Fruit fly (Drosophila melanogaster) whole organism, embryonic: Measurements from ENCODE around the gene how.

Source experiments
- Blimp-1 ChIP-seq: fragments of 200-800 bp; sonication (Bioruptor generic); optimal IDR thresholded peaks from 3 replicates; lab custom pipeline; 2018; ENCODE audit warnings: missing biosample characterization, missing genetic modification characterization, mild to moderate bottlenecking, moderate library complexity, missing genetic modification reagents
- CG11560 ChIP-seq: fragments of 200-800 bp; sonication (Bioruptor generic); IDR thresholded peaks from 3 replicates; pipeline ENCODE4 v1.3.6; 2022; ENCODE audit warnings: missing biosample characterization, missing genetic modification characterization
- CG11696 ChIP-seq: fragments of 200-800 bp; sonication (Bioruptor generic); IDR thresholded peaks from 2 replicates; pipeline ENCODE4 v1.3.6; 2022; ENCODE audit warnings: missing biosample characterization, missing genetic modification characterization
- CG11723 ChIP-seq: fragments of 200-800 bp; sonication (Bioruptor generic); optimal IDR thresholded peaks from 2 replicates; lab custom pipeline; 2017; ENCODE audit warnings: missing biosample characterization, mild to moderate bottlenecking, missing genetic modification characterization
- CG14441 ChIP-seq: fragments of 200-800 bp; sonication (Bioruptor generic); IDR thresholded peaks from 2 replicates; pipeline ENCODE4 v1.3.6; 2022; ENCODE audit warnings: missing biosample characterization, missing genetic modification characterization
- CG15269 ChIP-seq: fragments of 200-800 bp; sonication (Bioruptor generic); optimal IDR thresholded peaks from 2 replicates; lab custom pipeline; 2018; ENCODE audit warnings: missing biosample characterization, mild to moderate bottlenecking, missing genetic modification characterization, moderate library complexity
- CG15601 ChIP-seq: fragments of 200-800 bp; sonication (Bioruptor generic); optimal IDR thresholded peaks from 3 replicates; lab custom pipeline; 2019; ENCODE audit warnings: missing biosample characterization, mild to moderate bottlenecking, missing genetic modification characterization, moderate library complexity
- CG1603 ChIP-seq: fragments of 200-800 bp; sonication (Bioruptor generic); optimal IDR thresholded peaks from 2 replicates; lab custom pipeline; 2019; ENCODE audit warnings: missing biosample characterization, mild to moderate bottlenecking, missing genetic modification characterization, moderate library complexity
- CG16813 ChIP-seq: fragments of 200-800 bp; sonication (Bioruptor generic); IDR thresholded peaks from 3 replicates; pipeline ENCODE4 v1.3.6; 2022; ENCODE audit warnings: missing biosample characterization, missing genetic modification characterization; ENCODE audit not compliant: partially characterized antibody
- CG17361 ChIP-seq: fragments of 200-800 bp; sonication (Bioruptor generic); IDR thresholded peaks from 3 replicates; pipeline ENCODE4 v1.3.6; 2022; ENCODE audit warnings: missing biosample characterization, missing genetic modification characterization
- CG17568 ChIP-seq: fragments of 200-800 bp; sonication (Bioruptor generic); optimal IDR thresholded peaks from 2 replicates; lab custom pipeline; 2018; ENCODE audit warnings: missing biosample characterization, mild to moderate bottlenecking, missing genetic modification characterization, moderate library complexity
- CG17612 ChIP-seq: fragments of 200-800 bp; sonication (Bioruptor generic); IDR thresholded peaks from 2 replicates; pipeline ENCODE4 v1.3.6; 2022; ENCODE audit warnings: missing biosample characterization, missing genetic modification characterization
- CG2120 ChIP-seq: fragments of 200-800 bp; sonication (Bioruptor generic); optimal IDR thresholded peaks from 3 replicates; lab custom pipeline; 2016; ENCODE audit warnings: missing biosample characterization, missing genetic modification characterization
- CG30431 ChIP-seq: fragments of 200-800 bp; sonication (Bioruptor generic); optimal IDR thresholded peaks from 2 replicates; lab custom pipeline; 2017; ENCODE audit warnings: missing biosample characterization, missing genetic modification characterization
- CG3995 ChIP-seq: fragments of 200-800 bp; sonication (Bioruptor generic); optimal IDR thresholded peaks from 3 replicates; lab custom pipeline; 2016; ENCODE audit warnings: missing biosample characterization, missing genetic modification characterization
- CG42726 ChIP-seq: fragments of 200-800 bp; sonication (Bioruptor generic); IDR thresholded peaks from 2 replicates; pipeline ENCODE4 v1.3.6; 2022; ENCODE audit warnings: missing biosample characterization, missing genetic modification characterization; ENCODE audit not compliant: partially characterized antibody
- CG6254 ChIP-seq: fragments of 200-800 bp; sonication (Bioruptor generic); optimal IDR thresholded peaks from 3 replicates; lab custom pipeline; 2017; ENCODE audit warnings: mild to moderate bottlenecking, missing biosample characterization, missing genetic modification reagents, missing genetic modification characterization
- CG8478 ChIP-seq: fragments of >200 bp; optimal IDR thresholded peaks from 2 replicates; lab custom pipeline; 2018
- CG8924 ChIP-seq: fragments of 200-800 bp; optimal IDR thresholded peaks from 3 replicates; lab custom pipeline; 2019; ENCODE audit warnings: missing biosample characterization, mild to moderate bottlenecking, missing genetic modification characterization, moderate library complexity
- CG9817 ChIP-seq: fragments of 200-800 bp; sonication (Bioruptor generic); optimal IDR thresholded peaks from 2 replicates; lab custom pipeline; 2018; ENCODE audit warnings: missing biosample characterization, mild to moderate bottlenecking, missing genetic modification characterization, moderate library complexity
- Eip74EF ChIP-seq, 2 experiments: fragments of 200-800 bp in 1 of 2; fragments of >200 bp in 1 of 2; sonication (Bioruptor generic) in 1 of 2; optimal IDR thresholded peaks; 2 replicates each; lab custom pipeline; 2017 to 2019; ENCODE audit warnings: missing biosample characterization in 2 of 2, missing genetic modification characterization in 2 of 2, mild to moderate bottlenecking in 1 of 2, moderate library complexity in 1 of 2
- Hr39 ChIP-seq: fragments of >200 bp; optimal IDR thresholded peaks from 2 replicates; lab custom pipeline; 2017
- Meics ChIP-seq: fragments of 200-800 bp; sonication (Bioruptor generic); optimal IDR thresholded peaks from 2 replicates; lab custom pipeline; 2017; ENCODE audit warnings: missing biosample characterization, mild to moderate bottlenecking, missing genetic modification characterization
- NK7.1 ChIP-seq: fragments of 200-800 bp; sonication (Bioruptor generic); optimal IDR thresholded peaks from 3 replicates; lab custom pipeline; 2016; ENCODE audit warnings: missing biosample characterization, missing genetic modification characterization
- Optix ChIP-seq: fragments of 200-800 bp; sonication (Bioruptor generic); IDR thresholded peaks from 3 replicates; pipeline ENCODE4 v1.3.6; 2022; ENCODE audit warnings: missing biosample characterization, missing genetic modification characterization
- Ssrp ChIP-seq: fragments of 200-800 bp; sonication (Bioruptor generic); optimal IDR thresholded peaks from 2 replicates; lab custom pipeline; 2018; ENCODE audit warnings: missing biosample characterization, mild to moderate bottlenecking, missing genetic modification characterization, moderate library complexity
- Xrp1 ChIP-seq: fragments of 200-800 bp; sonication (Bioruptor generic); IDR thresholded peaks from 2 replicates; pipeline ENCODE4 v1.3.6; 2022; ENCODE audit warnings: missing biosample characterization, missing genetic modification characterization
- abd-A ChIP-seq: fragments of 200-800 bp; sonication (Bioruptor generic); optimal IDR thresholded peaks from 3 replicates; lab custom pipeline; 2019; ENCODE audit warnings: missing biosample characterization, mild to moderate bottlenecking, missing genetic modification characterization, moderate library complexity
- cato ChIP-seq: fragments of 200-800 bp; sonication (Bioruptor generic); optimal IDR thresholded peaks from 2 replicates; lab custom pipeline; 2016; ENCODE audit warnings: missing biosample characterization, missing genetic modification characterization, borderline replicate concordance
- cg ChIP-seq: fragments of 200-800 bp; sonication (Bioruptor generic); optimal IDR thresholded peaks from 3 replicates; lab custom pipeline; 2019; ENCODE audit warnings: missing biosample characterization, mild to moderate bottlenecking, missing genetic modification characterization, moderate library complexity
- chif ChIP-seq, 2 experiments: fragments of 200-800 bp; sonication (Bioruptor generic); optimal IDR thresholded peaks; 3 replicates each; lab custom pipeline; 2016; ENCODE audit warnings: missing biosample characterization in 2 of 2, missing genetic modification characterization in 2 of 2
- ci ChIP-seq: fragments of 200-800 bp; sonication (Bioruptor generic); IDR thresholded peaks from 3 replicates; pipeline ENCODE4 v1.3.6; 2022; ENCODE audit warnings: missing biosample characterization, missing genetic modification characterization
- dan ChIP-seq: fragments of 200-800 bp; sonication (Bioruptor generic); IDR thresholded peaks from 2 replicates; pipeline ENCODE4 v1.3.6; 2022; ENCODE audit warnings: missing biosample characterization, missing genetic modification characterization
- gsb-n ChIP-seq: fragments of 200-800 bp; sonication (Bioruptor generic); optimal IDR thresholded peaks from 3 replicates; lab custom pipeline; 2018; ENCODE audit warnings: missing biosample characterization, mild to moderate bottlenecking, missing genetic modification characterization
- gt ChIP-seq: fragments of 200-800 bp; sonication (Bioruptor generic); IDR thresholded peaks from 2 replicates; pipeline ENCODE4 v1.3.6; 2022; ENCODE audit warnings: missing biosample characterization, missing genetic modification characterization
- hb ChIP-seq: fragments of 200-800 bp; sonication (Bioruptor generic); IDR thresholded peaks from 3 replicates; pipeline ENCODE4 v1.3.6; 2022; ENCODE audit warnings: missing biosample characterization, missing genetic modification characterization; ENCODE audit not compliant: partially characterized antibody
- her ChIP-seq: fragments of 200-800 bp; sonication (Bioruptor generic); optimal IDR thresholded peaks from 2 replicates; lab custom pipeline; 2016; ENCODE audit warnings: missing biosample characterization, missing genetic modification characterization
- insv ChIP-seq, 2 experiments: fragments of 200-800 bp; sonication (Bioruptor generic); optimal IDR thresholded peaks; 3 replicates each; lab custom pipeline; 2016 to 2018; ENCODE audit warnings: missing biosample characterization in 2 of 2, missing genetic modification characterization in 2 of 2
- jigr1 ChIP-seq: fragments of 200-800 bp; sonication (Bioruptor generic); IDR thresholded peaks from 3 replicates; pipeline ENCODE4 v1.3.6; 2022; ENCODE audit warnings: missing biosample characterization, missing genetic modification characterization
- mld ChIP-seq: fragments of 200-800 bp; sonication (Bioruptor generic); IDR thresholded peaks from 3 replicates; pipeline ENCODE4 v1.3.6; 2022; ENCODE audit warnings: missing biosample characterization, missing genetic modification characterization; ENCODE audit not compliant: partially characterized antibody
- oc ChIP-seq: fragments of 200-800 bp; sonication (Bioruptor generic); optimal IDR thresholded peaks from 2 replicates; lab custom pipeline; 2018; ENCODE audit warnings: missing biosample characterization, mild to moderate bottlenecking, missing genetic modification characterization, moderate library complexity
- pan ChIP-seq, 4 experiments: fragments of >200 bp in 3 of 4; fragments of 200-800 bp in 1 of 4; sonication (Bioruptor generic) in 1 of 4; optimal IDR thresholded peaks in 3 of 4; IDR thresholded peaks in 1 of 4; 2 replicates each; pipeline versions ENCODE4 v1.3.6 to Lab custom; 2017 to 2022; ENCODE audit warnings: missing biosample characterization in 2 of 4, missing genetic modification characterization in 2 of 4, mixed read lengths in 1 of 4
- prd ChIP-seq, 3 experiments: fragments of >200 bp in 2 of 3; fragments of 200-800 bp in 1 of 3; sonication (Bioruptor generic) in 1 of 3; optimal IDR thresholded peaks in 2 of 3; IDR thresholded peaks in 1 of 3; 2 replicates in 2 of 3; 3 replicates in 1 of 3; pipeline versions ENCODE4 v1.3.6 to Lab custom; 2017 to 2022; ENCODE audit warnings: missing biosample characterization in 1 of 3, missing genetic modification characterization in 1 of 3
- sim ChIP-seq: fragments of 200-800 bp; sonication (Bioruptor generic); IDR thresholded peaks from 2 replicates; pipeline ENCODE4 v1.3.6; 2022; ENCODE audit warnings: missing biosample characterization, missing genetic modification characterization
- slou ChIP-seq: fragments of 200-800 bp; sonication (Bioruptor generic); optimal IDR thresholded peaks from 3 replicates; lab custom pipeline; 2016; ENCODE audit warnings: missing biosample characterization, missing genetic modification characterization
- ssp ChIP-seq: fragments of 200-800 bp; sonication (Bioruptor generic); IDR thresholded peaks from 2 replicates; pipeline ENCODE4 v1.3.6; 2022; ENCODE audit warnings: missing biosample characterization, missing genetic modification characterization
- twi ChIP-seq: fragments of 200-800 bp; optimal IDR thresholded peaks from 2 replicates; lab custom pipeline; 2019; ENCODE audit warnings: missing biosample characterization, mild to moderate bottlenecking, missing genetic modification characterization, moderate library complexity
- unpg ChIP-seq: fragments of 200-800 bp; sonication (Bioruptor generic); optimal IDR thresholded peaks from 3 replicates; lab custom pipeline; 2018; ENCODE audit warnings: missing biosample characterization, mild to moderate bottlenecking, missing genetic modification characterization, moderate library complexity
- vvl ChIP-seq: fragments of 200-800 bp; sonication (Bioruptor generic); IDR thresholded peaks from 2 replicates; pipeline ENCODE4 v1.3.6; 2022; ENCODE audit warnings: missing biosample characterization, missing genetic modification characterization
- zf30C ChIP-seq: fragments of 200-800 bp; sonication (Bioruptor generic); optimal IDR thresholded peaks from 3 replicates; lab custom pipeline; 2018; ENCODE audit warnings: missing biosample characterization, mild to moderate bottlenecking, missing genetic modification characterization

The how gene

dm6 chr3R:22040400-22040799 lies 1.6 kb upstream of the how start (continued):
- 0 out of 2 replicates have a peak, but pooled peaks have one; percentile 22 for TF ChIP-seq vvl (GFP tag; lab: Robert Waterston, UW)
- TF ChIP-seq CG17361 (GFP tag; lab: Robert Waterston, UW), result no peak
- TF ChIP-seq CG15601 (tag; lab: Kevin White, UChicago), result no peak
- no peak for TF ChIP-seq CG15269 (tag; lab: Kevin White, UChicago)
- no peak for TF ChIP-seq CG30431 (GFP tag; lab: Kevin White, UChicago)
- no peak for TF ChIP-seq CG9817 (tag; lab: Kevin White, UChicago)
- TF ChIP-seq CG11696 (GFP tag; lab: Robert Waterston, UW), result no peak
- no peak for TF ChIP-seq CG1603 (tag; lab: Kevin White, UChicago)
- no peak for TF ChIP-seq prd (optimal IDR thresholded peaks at IDR 0.05; lab: Kevin White, UChicago)
- no peak for TF ChIP-seq prd (GFP tag; IDR thresholded peaks at IDR 0.05; lab: Robert Waterston, UW)
- no peak for TF ChIP-seq CG8924 (tag; lab: Kevin White, UChicago)
- no peak for TF ChIP-seq slou (GFP tag; lab: Kevin White, UChicago)
- 0 out of 3 replicates have a peak, but pooled peaks have one; percentile 12 for TF ChIP-seq ci (GFP tag; lab: Robert Waterston, UW)
- no peak for TF ChIP-seq her (GFP tag; lab: Kevin White, UChicago)
- TF ChIP-seq jigr1, result no peak
- no peak for TF ChIP-seq dan (GFP tag; lab: Robert Waterston, UW)
- no peak for TF ChIP-seq NK7.1 (GFP tag; lab: Kevin White, UChicago)
- TF ChIP-seq chif (GFP tag; optimal IDR thresholded peaks at IDR 0.05; lab: Kevin White, UChicago), result no peak
- TF ChIP-seq CG3995 (GFP tag; lab: Kevin White, UChicago), result no peak
- TF ChIP-seq twi (tag; lab: Kevin White, UChicago), result no peak
- TF ChIP-seq ssp, result no peak
- no peak for TF ChIP-seq cato (GFP tag; lab: Kevin White, UChicago)
- TF ChIP-seq pan (optimal IDR thresholded peaks at IDR 0.05; lab: Kevin White, UChicago), result no peak
- peak in 1 of 2 experiments; percentile 5 for TF ChIP-seq pan (GFP tag; optimal IDR thresholded peaks at IDR 0.05 in 1 of 2, IDR thresholded peaks at IDR 0.05 in 1 of 2)
- no peak for TF ChIP-seq mld (GFP tag; lab: Robert Waterston, UW)
- no peak for TF ChIP-seq Xrp1 (GFP tag; lab: Robert Waterston, UW)
- no peak for TF ChIP-seq CG6254 (GFP tag; lab: Kevin White, UChicago)
- peak; percentile 67 for TF ChIP-seq oc
- no peak for TF ChIP-seq CG17612 (GFP tag; lab: Robert Waterston, UW)
- no peak for TF ChIP-seq Eip74EF (GFP tag; optimal IDR thresholded peaks at IDR 0.05; lab: Kevin White, UChicago)
- TF ChIP-seq CG17568 (GFP tag; lab: Kevin White, UChicago), result no peak
- TF ChIP-seq Ssrp (tag; lab: Kevin White, UChicago), result no peak
- TF ChIP-seq Blimp-1 (GFP tag; lab: Kevin White, UChicago), result peak; percentile 6
- TF ChIP-seq Optix (GFP tag; lab: Robert Waterston, UW), result no peak
- no peak for TF ChIP-seq Meics (GFP tag; lab: Kevin White, UChicago)
- no peak for TF ChIP-seq zf30C (GFP tag; lab: Kevin White, UChicago)
- TF ChIP-seq CG2120, result no peak
- TF ChIP-seq gsb-n (tag; lab: Kevin White, UChicago), result no peak
- peak; percentile 69 for TF ChIP-seq abd-A (tag; lab: Kevin White, UChicago)
- TF ChIP-seq CG42726 (GFP tag; lab: Robert Waterston, UW), result no peak
- no peak for TF ChIP-seq CG8478 (lab: Kevin White, UChicago)
- no peak for TF ChIP-seq sim (GFP tag; lab: Robert Waterston, UW)
- no peak for TF ChIP-seq CG11723 (GFP tag; lab: Kevin White, UChicago)
- no peak for TF ChIP-seq CG14441 (GFP tag; lab: Robert Waterston, UW)
- TF ChIP-seq Hr39 (lab: Kevin White, UChicago), result no peak
- no peak for TF ChIP-seq hb (GFP tag; lab: Robert Waterston, UW)
- no peak for TF ChIP-seq cg
- TF ChIP-seq unpg (GFP tag; lab: Kevin White, UChicago), result no peak
- TF ChIP-seq CG16813 (GFP tag; lab: Robert Waterston, UW), result no peak
- no peak for TF ChIP-seq gt (GFP tag; lab: Robert Waterston, UW)
- TF ChIP-seq CG11560 (tag; lab: Robert Waterston, UW), result no peak
- TF ChIP-seq insv (GFP tag; optimal IDR thresholded peaks at IDR 0.05; lab: Kevin White, UChicago), result no peak
